Fruit fly (Drosophila melanogaster) whole organism, prepupa: ENCODE data around the gene NimB5.

Experiments used
- Blimp-1 ChIP-seq: fragments of 200-800 bp; sonication (Bioruptor generic); optimal IDR thresholded peaks from 3 replicates; lab custom pipeline; 2017; ENCODE audit warnings: missing biosample characterization, missing genetic modification characterization, mild to moderate bottlenecking, moderate library complexity, missing genetic modification reagents
- CG10631 ChIP-seq: fragments of 200-800 bp; sonication (Bioruptor generic); optimal IDR thresholded peaks from 2 replicates; lab custom pipeline; 2016; ENCODE audit warnings: missing biosample characterization, missing genetic modification characterization
- CG10669 ChIP-seq: fragments of 200-800 bp; sonication (Bioruptor generic); optimal IDR thresholded peaks from 3 replicates; lab custom pipeline; 2018; ENCODE audit warnings: missing biosample characterization, mild to moderate bottlenecking, missing genetic modification characterization, moderate library complexity
- CG11294 ChIP-seq: fragments of 200-800 bp; sonication (Bioruptor generic); IDR thresholded peaks from 2 replicates; pipeline ENCODE4 v1.3.6; 2022; ENCODE audit warnings: missing biosample characterization, missing genetic modification characterization
- CG11762 ChIP-seq: fragments of 200-800 bp; sonication (Bioruptor generic); optimal IDR thresholded peaks from 3 replicates; lab custom pipeline; 2016; ENCODE audit warnings: missing biosample characterization, missing genetic modification characterization; ENCODE audit not compliant: insufficient read depth
- CG1621 ChIP-seq: fragments of 200-800 bp; sonication (Bioruptor generic); optimal IDR thresholded peaks from 3 replicates; lab custom pipeline; 2018; ENCODE audit warnings: missing biosample characterization, mild to moderate bottlenecking, missing genetic modification characterization
- CG16779 ChIP-seq: fragments of 200-800 bp; sonication (Bioruptor generic); optimal IDR thresholded peaks from 3 replicates; lab custom pipeline; 2017; ENCODE audit warnings: missing biosample characterization, mild to moderate bottlenecking, missing genetic modification characterization
- CG3032 ChIP-seq: fragments of 200-800 bp; optimal IDR thresholded peaks from 2 replicates; lab custom pipeline; 2019; ENCODE audit warnings: missing biosample characterization, mild to moderate bottlenecking, missing genetic modification characterization, moderate library complexity
- CG31627 ChIP-seq: fragments of 200-800 bp; sonication (Bioruptor generic); optimal IDR thresholded peaks from 3 replicates; lab custom pipeline; 2016; ENCODE audit warnings: missing biosample characterization, missing genetic modification characterization
- CG32006 ChIP-seq: fragments of 200-800 bp; sonication (Bioruptor generic); optimal IDR thresholded peaks from 3 replicates; lab custom pipeline; 2017; ENCODE audit warnings: missing biosample characterization, mild to moderate bottlenecking, missing genetic modification characterization
- CG34406 ChIP-seq: fragments of 200-800 bp; sonication (Bioruptor generic); optimal IDR thresholded peaks from 3 replicates; lab custom pipeline; 2016; ENCODE audit warnings: missing biosample characterization, missing genetic modification characterization
- CG3919 ChIP-seq: fragments of 200-800 bp; sonication (Bioruptor generic); optimal IDR thresholded peaks from 3 replicates; lab custom pipeline; 2016; ENCODE audit warnings: missing biosample characterization, missing genetic modification characterization
- CG4318 ChIP-seq: fragments of 200-800 bp; sonication (Bioruptor generic); optimal IDR thresholded peaks from 3 replicates; lab custom pipeline; 2017; ENCODE audit warnings: missing biosample characterization, mild to moderate bottlenecking, missing genetic modification characterization
- CG6163 ChIP-seq: fragments of 200-800 bp; sonication (Bioruptor generic); IDR thresholded peaks from 3 replicates; pipeline ENCODE4 v1.3.6; 2022; ENCODE audit warnings: missing biosample characterization, missing genetic modification characterization
- CG6276 ChIP-seq: fragments of 200-800 bp; sonication (Bioruptor generic); optimal IDR thresholded peaks from 2 replicates; lab custom pipeline; 2017; ENCODE audit warnings: missing biosample characterization, mild to moderate bottlenecking, missing genetic modification characterization
- CG6792 ChIP-seq: fragments of 200-800 bp; sonication (Bioruptor generic); optimal IDR thresholded peaks from 3 replicates; lab custom pipeline; 2016; ENCODE audit warnings: missing biosample characterization, missing genetic modification characterization
- CG6854 ChIP-seq: fragments of 200-800 bp; sonication (Bioruptor generic); optimal IDR thresholded peaks from 2 replicates; lab custom pipeline; 2017; ENCODE audit warnings: missing biosample characterization, mild to moderate bottlenecking, missing genetic modification characterization
- CG7368 ChIP-seq: fragments of 200-800 bp; sonication (Bioruptor generic); optimal IDR thresholded peaks from 3 replicates; lab custom pipeline; 2016; ENCODE audit warnings: missing biosample characterization, missing genetic modification characterization
- CG8119 ChIP-seq: fragments of 200-800 bp; sonication (Bioruptor generic); IDR thresholded peaks from 3 replicates; pipeline ENCODE4 v1.3.6; 2022; ENCODE audit warnings: missing biosample characterization, missing genetic modification characterization
- CG8319 ChIP-seq: fragments of 200-800 bp; sonication (Bioruptor generic); optimal IDR thresholded peaks from 3 replicates; lab custom pipeline; 2016; ENCODE audit warnings: missing biosample characterization, missing genetic modification characterization
- CG8632 ChIP-seq: fragments of 200-800 bp; sonication (Bioruptor generic); optimal IDR thresholded peaks from 3 replicates; lab custom pipeline; 2016; ENCODE audit warnings: missing biosample characterization, missing genetic modification characterization
- Eip75B ChIP-seq: fragments of 200-800 bp; sonication (Bioruptor generic); optimal IDR thresholded peaks from 3 replicates; lab custom pipeline; 2016; ENCODE audit warnings: missing biosample characterization, missing genetic modification characterization
- Eip78C ChIP-seq: fragments of 200-800 bp; sonication (Bioruptor generic); peaks from one replicate; lab custom pipeline; 2016; ENCODE audit warnings: missing biosample characterization, missing genetic modification characterization
- Eip93F ChIP-seq: fragments of 200-800 bp; sonication (Bioruptor generic); optimal IDR thresholded peaks from 2 replicates; lab custom pipeline; 2016; ENCODE audit warnings: missing biosample characterization, mild to moderate bottlenecking, missing genetic modification characterization
- Gug ChIP-seq: fragments of 200-800 bp; sonication (Bioruptor generic); IDR thresholded peaks from 2 replicates; pipeline ENCODE4 v1.3.6; 2022; ENCODE audit warnings: missing biosample characterization, missing genetic modification characterization
- Hr38 ChIP-seq: sonication (Bioruptor generic); optimal IDR thresholded peaks from 2 replicates; lab custom pipeline; 2016; ENCODE audit warnings: missing biosample characterization, missing genetic modification characterization
- Hr39 ChIP-seq: fragments of 200-800 bp; sonication (Bioruptor generic); optimal IDR thresholded peaks from 2 replicates; lab custom pipeline; 2016; ENCODE audit warnings: missing biosample characterization, missing genetic modification characterization
- Hr4 ChIP-seq: fragments of 200-800 bp; sonication (Bioruptor generic); optimal IDR thresholded peaks from 3 replicates; lab custom pipeline; 2016; ENCODE audit warnings: missing biosample characterization, missing genetic modification characterization
- Lpt ChIP-seq: fragments of 200-800 bp; sonication (Bioruptor generic); optimal IDR thresholded peaks from 3 replicates; lab custom pipeline; 2016; ENCODE audit warnings: missing biosample characterization, missing genetic modification characterization
- Met ChIP-seq: fragments of 200-800 bp; sonication (Bioruptor generic); optimal IDR thresholded peaks from 3 replicates; lab custom pipeline; 2016; ENCODE audit warnings: missing biosample characterization, missing genetic modification characterization
- OdsH ChIP-seq: fragments of 200-800 bp; sonication (Bioruptor generic); optimal IDR thresholded peaks from 3 replicates; lab custom pipeline; 2016; ENCODE audit warnings: missing biosample characterization, missing genetic modification characterization
- Smox ChIP-seq: fragments of 200-800 bp; sonication (Bioruptor generic); optimal IDR thresholded peaks from 3 replicates; lab custom pipeline; 2016; ENCODE audit warnings: missing biosample characterization, missing genetic modification characterization
- Sox102F ChIP-seq: fragments of 200-800 bp; sonication (Bioruptor generic); optimal IDR thresholded peaks from 2 replicates; lab custom pipeline; 2016; ENCODE audit warnings: missing biosample characterization, mild to moderate bottlenecking, missing genetic modification characterization
- Sox15 ChIP-seq: fragments of 200-800 bp; sonication (Bioruptor generic); optimal IDR thresholded peaks from 3 replicates; lab custom pipeline; 2016; ENCODE audit warnings: missing biosample characterization, missing genetic modification characterization
- achi ChIP-seq: fragments of 200-800 bp; sonication (Bioruptor generic); optimal IDR thresholded peaks from 3 replicates; lab custom pipeline; 2016; ENCODE audit warnings: missing biosample characterization, missing genetic modification characterization
- acj6 ChIP-seq: fragments of 200-800 bp; sonication (Bioruptor generic); optimal IDR thresholded peaks from 3 replicates; lab custom pipeline; 2016; ENCODE audit warnings: missing biosample characterization, missing genetic modification characterization
- cyc ChIP-seq: fragments of 200-800 bp; sonication (Bioruptor generic); optimal IDR thresholded peaks from 3 replicates; lab custom pipeline; 2016; ENCODE audit warnings: missing biosample characterization, missing genetic modification characterization
- dac ChIP-seq: fragments of 200-800 bp; sonication (Bioruptor generic); optimal IDR thresholded peaks from 2 replicates; lab custom pipeline; 2017; ENCODE audit warnings: missing biosample characterization, mild to moderate bottlenecking, missing genetic modification characterization
- eg ChIP-seq: fragments of 200-800 bp; sonication (Bioruptor generic); IDR thresholded peaks from 3 replicates; pipeline ENCODE4 v1.3.6; 2022; ENCODE audit warnings: missing biosample characterization, missing genetic modification characterization
- esn ChIP-seq: fragments of 200-800 bp; sonication (Bioruptor generic); optimal IDR thresholded peaks from 2 replicates; lab custom pipeline; 2016; ENCODE audit warnings: missing biosample characterization, mild to moderate bottlenecking, missing genetic modification characterization, moderate library complexity
- fd59A ChIP-seq: fragments of 200-800 bp; sonication (Bioruptor generic); optimal IDR thresholded peaks from 2 replicates; lab custom pipeline; 2017; ENCODE audit warnings: missing biosample characterization, mild to moderate bottlenecking, missing genetic modification characterization, missing genetic modification reagents
- fd85E ChIP-seq: fragments of 200-800 bp; sonication (Bioruptor generic); optimal IDR thresholded peaks from 3 replicates; lab custom pipeline; 2016; ENCODE audit warnings: missing biosample characterization, missing genetic modification characterization
- fkh ChIP-seq: fragments of 200-800 bp; sonication (Bioruptor generic); optimal IDR thresholded peaks from 3 replicates; lab custom pipeline; 2017; ENCODE audit warnings: missing biosample characterization, mild to moderate bottlenecking, missing genetic modification characterization, moderate library complexity
- net ChIP-seq: fragments of 200-800 bp; sonication (Bioruptor generic); optimal IDR thresholded peaks from 3 replicates; lab custom pipeline; 2016; ENCODE audit warnings: missing biosample characterization, missing genetic modification characterization
- pdm3 ChIP-seq: fragments of 200-800 bp; sonication (Bioruptor generic); optimal IDR thresholded peaks from 3 replicates; lab custom pipeline; 2016; ENCODE audit warnings: missing biosample characterization, missing genetic modification characterization
- spab ChIP-seq: fragments of 200-800 bp; sonication (Bioruptor generic); optimal IDR thresholded peaks from 2 replicates; lab custom pipeline; 2017; ENCODE audit warnings: missing biosample characterization, mild to moderate bottlenecking, missing genetic modification characterization, missing genetic modification reagents
- svp ChIP-seq: fragments of 200-800 bp; sonication (Bioruptor generic); peaks from one replicate; lab custom pipeline; 2016; ENCODE audit warnings: missing biosample characterization, missing genetic modification characterization
- topi ChIP-seq: fragments of 200-800 bp; sonication (Bioruptor generic); optimal IDR thresholded peaks from 3 replicates; lab custom pipeline; 2016; ENCODE audit warnings: missing biosample characterization, missing genetic modification characterization
- vri ChIP-seq: fragments of 200-800 bp; sonication (Bioruptor generic); optimal IDR thresholded peaks from 3 replicates; lab custom pipeline; 2016; ENCODE audit warnings: missing biosample characterization, mild to moderate bottlenecking, missing genetic modification characterization

Gene NimB5

dm6 chr2L:14020545-14020874, 50.5 kb downstream of the NimB5 start:
- TF ChIP-seq pdm3 (GFP tag; lab: Kevin White, UChicago) (no peak), CG6854 (GFP tag; lab: Kevin White, UChicago) (no peak), CG4318 (no peak), svp (GFP tag; lab: Kevin White, UChicago) (peak; percentile 83), acj6 (no peak)
- TF ChIP-seq, all 60 proteins: peak for 1

dm6 chr2L:14020875-14021643, 51.1 kb downstream of the NimB5 start:
- peak; percentile 71 for TF ChIP-seq CG10631 (GFP tag; lab: Kevin White, UChicago)
- TF ChIP-seq Met (GFP tag; lab: Kevin White, UChicago) = peak; percentile 42
- TF ChIP-seq Blimp-1 (GFP tag; lab: Kevin White, UChicago) = peak; percentile 11
- TF ChIP-seq CG8119 = peak; percentile 74
- TF ChIP-seq CG3032 (tag; lab: Kevin White, UChicago) = peak; percentile 70
- no peak for TF ChIP-seq CG11762
- peak; percentile 82 for TF ChIP-seq eg
- peak; percentile 9 for TF ChIP-seq Sox15
- TF ChIP-seq fd85E (GFP tag; lab: Kevin White, UChicago) = no peak
- no peak for TF ChIP-seq Lpt
- peak; percentile 71 for TF ChIP-seq CG32006 (GFP tag; lab: Kevin White, UChicago)
- peak; percentile 55 for TF ChIP-seq vri (GFP tag; lab: Kevin White, UChicago)
- no peak for TF ChIP-seq CG8319 (GFP tag; lab: Kevin White, UChicago)
- peak; percentile 55 for TF ChIP-seq fkh (GFP tag; lab: Kevin White, UChicago)
- TF ChIP-seq CG34406 (GFP tag; lab: Kevin White, UChicago) = peak; percentile 58
- no peak for TF ChIP-seq Eip93F (GFP tag; lab: Kevin White, UChicago)
- peak; percentile 68 for TF ChIP-seq Gug
- TF ChIP-seq CG8632 (GFP tag; lab: Kevin White, UChicago) = no peak
- TF ChIP-seq topi = peak; percentile 64
- peak; percentile 22 for TF ChIP-seq spab (GFP tag; lab: Kevin White, UChicago)
- peak; percentile 93 for TF ChIP-seq Eip78C (GFP tag; lab: Kevin White, UChicago)
- TF ChIP-seq CG10669 = peak; percentile 49
- no peak for TF ChIP-seq svp (GFP tag; lab: Kevin White, UChicago)
- TF ChIP-seq achi (GFP tag; lab: Kevin White, UChicago) = peak; percentile 57
- TF ChIP-seq CG11294 (GFP tag; lab: Robert Waterston, UW) = peak; percentile 39
- peak; percentile 51 for TF ChIP-seq esn (GFP tag; lab: Kevin White, UChicago)
- TF ChIP-seq fd59A = peak; percentile 51
- TF ChIP-seq Sox102F (GFP tag; lab: Kevin White, UChicago) = peak; percentile 76
- peak; percentile 47 for TF ChIP-seq CG6792 (GFP tag; lab: Kevin White, UChicago)
- peak; percentile 49 for TF ChIP-seq OdsH (GFP tag; lab: Kevin White, UChicago)
- TF ChIP-seq CG3919 (GFP tag; lab: Kevin White, UChicago) = peak; percentile 66
- peak; percentile 61 for TF ChIP-seq Smox
- no peak for TF ChIP-seq Hr38
- peak; percentile 45 for TF ChIP-seq cyc (GFP tag; lab: Kevin White, UChicago)
- TF ChIP-seq pdm3 (GFP tag; lab: Kevin White, UChicago) = peak; percentile 72
- peak; percentile 74 for TF ChIP-seq CG1621
- TF ChIP-seq CG7368 (GFP tag; lab: Kevin White, UChicago) = peak; percentile 41
- TF ChIP-seq CG31627 = peak; percentile 51
- peak; percentile 49 for TF ChIP-seq dac (GFP tag; lab: Kevin White, UChicago)
- TF ChIP-seq CG6276 (GFP tag; lab: Kevin White, UChicago) = peak; percentile 41
- TF ChIP-seq net = peak; percentile 43
- peak; percentile 29 for TF ChIP-seq Hr39 (GFP tag; lab: Kevin White, UChicago)
- TF ChIP-seq Eip75B (GFP tag; lab: Kevin White, UChicago) = no peak
- peak; percentile 49 for TF ChIP-seq CG4318
- TF ChIP-seq Hr4 (GFP tag; lab: Kevin White, UChicago) = peak; percentile 76
- TF ChIP-seq CG6163 (GFP tag; lab: Robert Waterston, UW) = peak; percentile 81
- TF ChIP-seq CG16779 = peak; percentile 20
